Worm (Caenorhabditis elegans) whole organism, L4 larva: Measurements from ENCODE around the gene K03B4.2.

Experiments used
- hlh-30 ChIP-seq: sonication (generic microtip); optimal IDR thresholded peaks from 2 replicates; lab custom pipeline; 2017; ENCODE audit warnings: antibody characterized with exemption, mild to moderate bottlenecking, missing genetic modification characterization, missing compliant biosample characterization; ENCODE audit not compliant: insufficient read depth
- lin-13 ChIP-seq: fragments of 150-350 bp; optimal IDR thresholded peaks from 2 replicates; lab custom pipeline; 2014; ENCODE audit warnings: missing biosample characterization, missing genetic modification reagents, missing genetic modification characterization
- unc-62 ChIP-seq, 3 experiments: fragments of 150-350 bp in 1 of 3; sonication (generic microtip); optimal IDR thresholded peaks in 2 of 3; peaks in 1 of 3; 1 replicate in 1 of 3; 2 replicates in 2 of 3; lab custom pipeline; 2014 to 2017; ENCODE audit warnings: missing biosample characterization in 3 of 3, missing genetic modification characterization in 3 of 3, missing genetic modification reagents in 3 of 3, missing genotype in 1 of 3
- zip-2 ChIP-seq: fragments of 150-350 bp; optimal IDR thresholded peaks from 2 replicates; lab custom pipeline; 2014; ENCODE audit warnings: missing biosample characterization, missing genetic modification characterization

- no peak for TF ChIP-seq lin-13 (GFP tag; lab: Kevin White, UChicago)
- TF ChIP-seq hlh-30: no peak
- no peak for TF ChIP-seq zip-2 (tag; lab: Kevin White, UChicago)
- TF ChIP-seq unc-62 (GFP tag; optimal IDR thresholded peaks at IDR 0.05 in 1 of 2; lab: Kevin White, UChicago): no peak
- TF ChIP-seq unc-62 (tag; optimal IDR thresholded peaks at IDR 0.05; lab: Kevin White, UChicago): no peak
Measured at ce11 chrV:4681670-4682069, 6.1 kb upstream of the K03B4.2 start, which contains the start of gene K03B4.4.
